Worm (Caenorhabditis elegans): ENCODE results near the gene abt-1.

abt-1 gene

DNA sequence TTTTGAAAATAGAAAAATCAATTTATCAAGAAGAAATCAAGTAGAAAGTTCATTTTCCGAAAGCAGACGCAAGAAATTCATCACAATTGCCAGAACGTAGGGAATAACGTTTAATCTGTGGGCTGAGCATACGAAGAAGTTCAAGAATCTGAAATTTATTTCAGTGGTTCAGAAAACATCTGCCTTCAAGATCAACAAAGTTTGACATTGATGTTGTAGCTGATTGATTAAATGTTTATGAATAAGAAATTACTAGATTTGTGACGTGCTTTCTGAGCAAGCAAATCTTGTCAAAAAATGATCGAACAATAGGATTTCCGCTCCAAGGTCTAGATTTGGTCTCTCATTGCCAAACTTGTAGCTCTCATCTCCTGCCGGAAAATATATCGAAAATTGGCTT lies 8.5 kb downstream of the abt-1 start, which contains the start of gene K04D7.6:
TSS of gene K04D7.6 (minus strand) at position 101 of the 400 bp plus-strand sequence.
- TF ChIP-seq ceh-16 (tag; optimal IDR thresholded peaks at IDR 0.05) (no peak), alr-1 (tag; optimal IDR thresholded peaks at IDR 0.05) (no peak), lin-13 (GFP tag; optimal IDR thresholded peaks at IDR 0.05) (no peak), nhr-10 (tag; optimal IDR thresholded peaks at IDR 0.05) (no peak), nhr-12 (tag; optimal IDR thresholded peaks at IDR 0.05) (no peak), peb-1 (tag; optimal IDR thresholded peaks at IDR 0.05) (no peak), nhr-6 (tag; optimal IDR thresholded peaks at IDR 0.05) (no peak), mbf-1 (tag; optimal IDR thresholded peaks at IDR 0.05) (no peak), F13H6.1 (tag; optimal IDR thresholded peaks at IDR 0.05) (no peak), egl-27 (tag; optimal IDR thresholded peaks at IDR 0.05) (no peak), nhr-21 (tag; optimal IDR thresholded peaks at IDR 0.05) (no peak), mdl-1 (tag; optimal IDR thresholded peaks at IDR 0.05) (no peak), mab-5 (tag; optimal IDR thresholded peaks at IDR 0.05) (no peak), elt-3 (tag; optimal IDR thresholded peaks at IDR 0.05) (no peak), dmd-4 (tag; optimal IDR thresholded peaks at IDR 0.05) (no peak)

DNA sequence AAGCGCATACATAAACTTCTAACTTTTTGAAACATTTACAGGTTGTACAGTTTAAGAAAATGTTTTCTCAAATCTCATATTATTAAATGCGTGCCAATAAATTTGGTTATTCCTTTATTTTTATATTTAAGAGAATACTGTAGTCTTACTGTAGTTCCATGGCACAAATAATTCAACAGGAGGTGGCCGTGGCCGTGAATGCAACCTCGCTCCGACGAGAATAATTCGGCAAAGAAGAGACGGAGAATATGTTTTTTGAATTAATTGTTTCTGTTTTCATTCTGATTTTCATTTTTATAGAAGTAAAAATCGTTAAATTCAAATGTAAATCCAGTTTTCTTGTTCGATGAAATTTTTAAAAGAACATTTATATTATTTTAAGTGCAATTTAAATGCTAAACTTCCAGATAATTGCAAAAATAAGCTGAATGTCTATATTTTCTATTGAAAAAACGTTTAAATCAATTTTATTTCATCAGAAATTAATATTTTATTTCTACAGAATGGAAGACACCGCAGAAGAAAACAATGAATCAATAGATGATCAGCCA lies 17.3 kb downstream of the abt-1 start, which contains the start of gene gon-4:
TSS of gene gon-4 (plus strand) at position 501 of the 551 bp plus-strand sequence.
- no peak for TF ChIP-seq R02D3.7 (tag; optimal IDR thresholded peaks at IDR 0.05)
- no peak for TF ChIP-seq nhr-23 (tag; optimal IDR thresholded peaks at IDR 0.05)
- TF ChIP-seq lin-11 (tag; optimal IDR thresholded peaks at IDR 0.05) = no peak
- no peak for TF ChIP-seq nhr-77 (tag; optimal IDR thresholded peaks at IDR 0.05)
- TF ChIP-seq nhr-129 (tag; optimal IDR thresholded peaks at IDR 0.05) = no peak
- no peak for TF ChIP-seq nhr-10 (tag; optimal IDR thresholded peaks at IDR 0.05)

DNA sequence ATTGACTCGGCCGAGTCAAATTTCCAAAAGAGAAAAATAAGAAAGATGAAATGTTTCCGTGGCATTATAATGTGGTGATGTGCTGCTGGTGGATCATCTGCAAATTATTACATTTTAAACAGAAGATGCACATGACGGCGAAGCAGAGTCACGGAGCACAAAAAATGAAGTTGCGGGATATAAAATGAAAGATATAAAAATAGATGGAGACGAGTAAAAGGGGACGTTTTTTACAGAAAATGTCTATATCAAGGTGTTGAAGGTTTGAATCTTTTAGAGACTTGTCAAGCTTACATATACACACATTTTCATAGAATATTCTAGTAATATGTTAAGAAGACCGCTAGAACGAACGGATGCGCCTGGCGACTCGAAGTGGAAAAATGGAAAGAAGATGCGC lies 20.4 kb downstream of the abt-1 start, which contains the start of gene ptrg-1:
TSS of gene ptrg-1 (minus strand) at position 101 of the 400 bp plus-strand sequence.
- TF ChIP-seq R02D3.7 (tag; optimal IDR thresholded peaks at IDR 0.05) = no peak
- no peak for TF ChIP-seq gmeb-1 (tag; optimal IDR thresholded peaks at IDR 0.05)

DNA sequence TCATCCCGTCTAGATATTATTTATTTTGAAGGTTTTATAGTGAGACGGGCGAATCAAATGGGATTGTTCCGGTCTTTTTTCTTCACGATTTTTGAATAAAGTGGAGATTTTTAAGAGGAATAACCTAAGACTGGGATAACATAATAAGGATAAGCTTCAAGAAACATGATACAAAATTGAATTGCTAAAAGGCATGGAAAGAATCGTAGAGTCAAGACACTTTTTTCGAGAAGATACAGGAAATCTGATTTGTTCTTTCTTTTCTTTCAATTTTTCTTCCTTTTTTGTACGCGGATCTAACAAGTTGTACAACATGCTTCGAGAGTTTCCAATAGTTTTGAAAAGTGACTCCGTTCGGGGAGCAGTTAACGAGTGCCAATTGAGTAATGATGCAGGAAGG lies 23.2 kb downstream of the abt-1 start:
- TF ChIP-seq nhr-12 (tag; optimal IDR thresholded peaks at IDR 0.05) = no peak
- TF ChIP-seq ama-1 (optimal IDR thresholded peaks at IDR 0.05) = no peak
- no peak for TF ChIP-seq egl-27 (tag; optimal IDR thresholded peaks at IDR 0.05)
- TF ChIP-seq nhr-6 (tag; optimal IDR thresholded peaks at IDR 0.05) = no peak
- no peak for TF ChIP-seq R02D3.7 (tag; optimal IDR thresholded peaks at IDR 0.05)
- TF ChIP-seq peb-1 (tag; optimal IDR thresholded peaks at IDR 0.05) = no peak
- no peak for TF ChIP-seq sem-4 (tag; optimal IDR thresholded peaks at IDR 0.05)
- TF ChIP-seq lsy-2 (tag; optimal IDR thresholded peaks at IDR 0.05) = no peak
- TF ChIP-seq sma-9 (GFP tag; optimal IDR thresholded peaks at IDR 0.05) = no peak
- TF ChIP-seq sma-9 (tag; optimal IDR thresholded peaks at IDR 0.05) = no peak
- no peak for TF ChIP-seq blmp-1 (tag; optimal IDR thresholded peaks at IDR 0.05; ENCODE audit: insufficient read depth)
- no peak for TF ChIP-seq nhr-21 (tag; optimal IDR thresholded peaks at IDR 0.05)

DNA sequence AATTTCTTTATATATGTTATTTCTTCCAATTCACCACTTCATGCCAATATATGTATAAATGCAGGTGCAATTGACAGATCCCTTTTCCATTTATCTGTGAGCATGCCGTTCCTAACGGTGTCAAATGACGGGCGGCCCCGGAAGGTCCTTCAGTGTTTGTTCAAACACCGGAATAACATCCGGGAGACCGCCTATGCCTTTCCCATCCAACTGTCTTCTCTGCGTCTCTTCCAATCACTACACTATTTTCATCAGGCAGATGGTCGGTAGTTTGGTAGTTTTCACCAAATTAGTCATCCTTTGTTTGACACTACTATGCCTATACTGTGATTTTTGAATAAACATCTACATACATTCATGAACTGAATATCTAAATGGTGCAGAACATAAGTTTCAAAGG lies 24.1 kb downstream of the abt-1 start:
- no peak for TF ChIP-seq unc-39 (tag; optimal IDR thresholded peaks at IDR 0.05)
- no peak for TF ChIP-seq crh-2 (tag; optimal IDR thresholded peaks at IDR 0.05)
- no peak for TF ChIP-seq nhr-6 (tag; optimal IDR thresholded peaks at IDR 0.05)
- no peak for TF ChIP-seq zag-1 (tag; optimal IDR thresholded peaks at IDR 0.05)
- no peak for TF ChIP-seq aly-2 (tag; optimal IDR thresholded peaks at IDR 0.05)
- TF ChIP-seq skn-1 (tag; optimal IDR thresholded peaks at IDR 0.05) = no peak
- no peak for TF ChIP-seq ztf-1 (GFP tag; conservative IDR thresholded peaks at IDR 0.05)
- TF ChIP-seq blmp-1 (tag; optimal IDR thresholded peaks at IDR 0.05; ENCODE audit: insufficient read depth) = no peak
- no peak for TF ChIP-seq peb-1 (tag; optimal IDR thresholded peaks at IDR 0.05)
- no peak for TF ChIP-seq nhr-23 (tag; optimal IDR thresholded peaks at IDR 0.05)
- no peak for TF ChIP-seq mab-5 (tag; optimal IDR thresholded peaks at IDR 0.05)
- no peak for TF ChIP-seq ZK546.5 (tag; optimal IDR thresholded peaks at IDR 0.05)
- TF ChIP-seq F13H6.1 (tag; optimal IDR thresholded peaks at IDR 0.05) = no peak
- TF ChIP-seq nhr-21 (tag; optimal IDR thresholded peaks at IDR 0.05) = no peak
